Fruit fly (Drosophila melanogaster) whole organism, embryonic: ENCODE measurements around the gene Sap130.

Experiments
- Atf3 ChIP-seq: fragments of 200-800 bp; sonication (Bioruptor generic); optimal IDR thresholded peaks from 3 replicates; lab custom pipeline; 2016; ENCODE audit warnings: missing biosample characterization, missing genetic modification characterization
- B-H1 ChIP-seq: fragments of 200-800 bp; sonication (Bioruptor generic); IDR thresholded peaks from 3 replicates; pipeline ENCODE4 v1.3.6; 2022; ENCODE audit warnings: missing biosample characterization, missing genetic modification characterization
- CG10209 ChIP-seq: fragments of 200-800 bp; sonication (Bioruptor generic); optimal IDR thresholded peaks from 3 replicates; lab custom pipeline; 2017; ENCODE audit warnings: missing biosample characterization, mild to moderate bottlenecking, missing genetic modification characterization, missing genetic modification reagents
- CG10431 ChIP-seq: fragments of 200-800 bp; sonication (Bioruptor generic); optimal IDR thresholded peaks from 3 replicates; lab custom pipeline; 2018; ENCODE audit warnings: missing biosample characterization, mild to moderate bottlenecking, missing genetic modification characterization
- CG11456 ChIP-seq: fragments of 200-800 bp; sonication (Bioruptor generic); IDR thresholded peaks from 3 replicates; pipeline ENCODE4 v1.3.6; 2022; ENCODE audit warnings: missing biosample characterization, missing genetic modification characterization
- CG11696 ChIP-seq: fragments of 200-800 bp; sonication (Bioruptor generic); IDR thresholded peaks from 2 replicates; pipeline ENCODE4 v1.3.6; 2022; ENCODE audit warnings: missing biosample characterization, missing genetic modification characterization
- CG11723 ChIP-seq: fragments of 200-800 bp; sonication (Bioruptor generic); optimal IDR thresholded peaks from 2 replicates; lab custom pipeline; 2017; ENCODE audit warnings: missing biosample characterization, mild to moderate bottlenecking, missing genetic modification characterization
- CG13287 ChIP-seq: fragments of 200-800 bp; sonication (Bioruptor generic); IDR thresholded peaks from 2 replicates; pipeline ENCODE4 v1.3.6; 2022; ENCODE audit warnings: missing biosample characterization, missing genetic modification characterization; ENCODE audit not compliant: partially characterized antibody
- CG15514 ChIP-seq: fragments of 200-800 bp; sonication (Bioruptor generic); optimal IDR thresholded peaks from 3 replicates; lab custom pipeline; 2017; ENCODE audit warnings: missing biosample characterization, missing genetic modification characterization, mild to moderate bottlenecking, moderate library complexity, missing genetic modification reagents
- CG1832 ChIP-seq: fragments of 200-800 bp; sonication (Bioruptor generic); optimal IDR thresholded peaks from 2 replicates; lab custom pipeline; 2017; ENCODE audit warnings: missing biosample characterization, mild to moderate bottlenecking, missing genetic modification characterization, inconsistent platforms
- CG6654 ChIP-seq: fragments of 200-800 bp; sonication (Bioruptor generic); optimal IDR thresholded peaks from 2 replicates; lab custom pipeline; 2017; ENCODE audit warnings: missing biosample characterization, mild to moderate bottlenecking, missing genetic modification characterization
- CG6765 ChIP-seq: fragments of 200-800 bp; sonication (Bioruptor generic); optimal IDR thresholded peaks from 3 replicates; lab custom pipeline; 2017; ENCODE audit warnings: missing biosample characterization, mild to moderate bottlenecking, missing genetic modification characterization
- CG7372 ChIP-seq: fragments of 200-800 bp; sonication (Bioruptor generic); IDR thresholded peaks from 2 replicates; pipeline ENCODE4 v1.3.6; 2022; ENCODE audit warnings: missing biosample characterization, missing genetic modification characterization
- Deaf1 ChIP-seq: fragments of 200-800 bp; optimal IDR thresholded peaks from 3 replicates; lab custom pipeline; 2019; ENCODE audit warnings: missing biosample characterization, mild to moderate bottlenecking, missing genetic modification characterization, moderate library complexity
- Dip2 ChIP-seq: fragments of 200-800 bp; sonication (Bioruptor generic); IDR thresholded peaks from 2 replicates; pipeline ENCODE4 v1.3.6; 2022; ENCODE audit warnings: missing biosample characterization, missing genetic modification characterization
- Dp ChIP-seq: fragments of 200-800 bp; sonication (Bioruptor generic); optimal IDR thresholded peaks from 2 replicates; lab custom pipeline; 2018; ENCODE audit warnings: missing biosample characterization, mild to moderate bottlenecking, missing genetic modification characterization, moderate library complexity
- Dref ChIP-seq: fragments of 200-800 bp; sonication (Bioruptor generic); IDR thresholded peaks from 2 replicates; pipeline ENCODE4 v1.3.6; 2022; ENCODE audit warnings: missing biosample characterization, missing genetic modification characterization
- Fer3 ChIP-seq: fragments of 200-800 bp; sonication (Bioruptor generic); optimal IDR thresholded peaks from 2 replicates; lab custom pipeline; 2018; ENCODE audit warnings: missing biosample characterization, mild to moderate bottlenecking, missing genetic modification characterization, moderate library complexity
- Med ChIP-seq: fragments of 200-800 bp; sonication (Bioruptor generic); peaks from one replicate; lab custom pipeline; 2016; ENCODE audit warnings: missing biosample characterization, missing genetic modification characterization, mild to moderate bottlenecking, inconsistent platforms, moderate library complexity
- Opbp ChIP-seq: fragments of 200-800 bp; sonication (Bioruptor generic); IDR thresholded peaks from 3 replicates; pipeline ENCODE4 v1.3.6; 2022; ENCODE audit warnings: missing biosample characterization, missing genetic modification characterization; ENCODE audit not compliant: partially characterized antibody
- PHDP ChIP-seq: fragments of 200-800 bp; sonication (Bioruptor generic); optimal IDR thresholded peaks from 3 replicates; lab custom pipeline; 2018; ENCODE audit warnings: missing biosample characterization, mild to moderate bottlenecking, missing genetic modification characterization, moderate library complexity
- Pdp1 ChIP-seq, 2 experiments: fragments of 200-800 bp; sonication (Bioruptor generic); optimal IDR thresholded peaks; 3 replicates each; lab custom pipeline; 2016; ENCODE audit warnings: missing biosample characterization in 2 of 2, missing genetic modification characterization in 2 of 2, mild to moderate bottlenecking in 1 of 2, moderate library complexity in 1 of 2
- Ssrp ChIP-seq: fragments of 200-800 bp; sonication (Bioruptor generic); optimal IDR thresholded peaks from 2 replicates; lab custom pipeline; 2018; ENCODE audit warnings: missing biosample characterization, mild to moderate bottlenecking, missing genetic modification characterization, moderate library complexity
- Xrp1 ChIP-seq: fragments of 200-800 bp; sonication (Bioruptor generic); IDR thresholded peaks from 2 replicates; pipeline ENCODE4 v1.3.6; 2022; ENCODE audit warnings: missing biosample characterization, missing genetic modification characterization
- abd-A ChIP-seq: fragments of 200-800 bp; sonication (Bioruptor generic); optimal IDR thresholded peaks from 3 replicates; lab custom pipeline; 2019; ENCODE audit warnings: missing biosample characterization, mild to moderate bottlenecking, missing genetic modification characterization, moderate library complexity
- amos ChIP-seq: fragments of 200-800 bp; sonication (Bioruptor generic); IDR thresholded peaks from 2 replicates; pipeline ENCODE4 v1.3.6; 2022; ENCODE audit warnings: missing biosample characterization, missing genetic modification characterization; ENCODE audit not compliant: partially characterized antibody
- bab2 ChIP-seq: fragments of 200-800 bp; sonication (Bioruptor generic); optimal IDR thresholded peaks from 2 replicates; lab custom pipeline; 2016; ENCODE audit warnings: missing biosample characterization, missing genetic modification characterization
- cato ChIP-seq: fragments of 200-800 bp; sonication (Bioruptor generic); optimal IDR thresholded peaks from 2 replicates; lab custom pipeline; 2016; ENCODE audit warnings: missing biosample characterization, missing genetic modification characterization, borderline replicate concordance
- corto ChIP-seq: fragments of 200-800 bp; sonication (Bioruptor generic); optimal IDR thresholded peaks from 2 replicates; lab custom pipeline; 2016; ENCODE audit warnings: missing biosample characterization, mild to moderate bottlenecking, missing genetic modification characterization, moderate library complexity
- crol ChIP-seq: fragments of 200-800 bp; sonication (Bioruptor generic); IDR thresholded peaks from 2 replicates; pipeline ENCODE4 v1.3.6; 2022; ENCODE audit warnings: missing biosample characterization, missing genetic modification characterization
- cwo ChIP-seq: fragments of 200-800 bp; sonication (Bioruptor generic); optimal IDR thresholded peaks from 3 replicates; lab custom pipeline; 2017; ENCODE audit warnings: missing biosample characterization, missing genetic modification characterization, mild to moderate bottlenecking, moderate library complexity, missing genetic modification reagents
- da ChIP-seq: fragments of 200-800 bp; sonication (Bioruptor generic); optimal IDR thresholded peaks from 2 replicates; lab custom pipeline; 2016; ENCODE audit warnings: missing biosample characterization, missing genetic modification characterization
- fd64A ChIP-seq: fragments of 200-800 bp; sonication (Bioruptor generic); optimal IDR thresholded peaks from 3 replicates; lab custom pipeline; 2018; ENCODE audit warnings: missing biosample characterization, mild to moderate bottlenecking, missing genetic modification characterization
- her ChIP-seq: fragments of 200-800 bp; sonication (Bioruptor generic); optimal IDR thresholded peaks from 2 replicates; lab custom pipeline; 2016; ENCODE audit warnings: missing biosample characterization, missing genetic modification characterization
- kay ChIP-seq: fragments of 200-800 bp; sonication (Bioruptor generic); optimal IDR thresholded peaks from 2 replicates; lab custom pipeline; 2016; ENCODE audit warnings: missing biosample characterization, missing genetic modification characterization
- onecut ChIP-seq: fragments of 200-800 bp; sonication (Bioruptor generic); IDR thresholded peaks from 2 replicates; pipeline ENCODE4 v1.3.6; 2022; ENCODE audit warnings: missing biosample characterization, missing genetic modification characterization
- org-1 ChIP-seq: fragments of 200-800 bp; sonication (Bioruptor generic); optimal IDR thresholded peaks from 2 replicates; lab custom pipeline; 2017; ENCODE audit warnings: missing biosample characterization, missing genetic modification characterization
- otp ChIP-seq: fragments of 200-800 bp; sonication (Bioruptor generic); IDR thresholded peaks from 3 replicates; pipeline ENCODE4, ENCODE4 v1.3.6; 2022; ENCODE audit warnings: missing biosample characterization, missing genetic modification characterization
- seq ChIP-seq: fragments of 200-800 bp; sonication (Bioruptor generic); IDR thresholded peaks from 2 replicates; pipeline ENCODE4 v1.3.6; 2022; ENCODE audit warnings: missing biosample characterization, missing genetic modification characterization
- sqz ChIP-seq: fragments of 200-800 bp; sonication (Bioruptor generic); optimal IDR thresholded peaks from 3 replicates; lab custom pipeline; 2018; ENCODE audit warnings: missing biosample characterization, mild to moderate bottlenecking, missing genetic modification characterization
- sr ChIP-seq: fragments of 200-800 bp; sonication (Bioruptor generic); IDR thresholded peaks from 3 replicates; pipeline ENCODE4 v1.3.6; 2022; ENCODE audit warnings: missing biosample characterization, missing genetic modification characterization
- sug ChIP-seq: fragments of 200-800 bp; optimal IDR thresholded peaks from 2 replicates; lab custom pipeline; 2019; ENCODE audit warnings: missing biosample characterization, mild to moderate bottlenecking, missing genetic modification characterization, moderate library complexity
- tup ChIP-seq: fragments of 200-800 bp; sonication (Bioruptor generic); optimal IDR thresholded peaks from 2 replicates; lab custom pipeline; 2016; ENCODE audit warnings: missing biosample characterization, mild to moderate bottlenecking, missing genetic modification characterization, moderate library complexity
- tx ChIP-seq: fragments of 200-800 bp; sonication (Bioruptor generic); optimal IDR thresholded peaks from 2 replicates; lab custom pipeline; 2016; ENCODE audit warnings: missing biosample characterization, missing genetic modification characterization
- unpg ChIP-seq: fragments of 200-800 bp; sonication (Bioruptor generic); optimal IDR thresholded peaks from 3 replicates; lab custom pipeline; 2018; ENCODE audit warnings: missing biosample characterization, mild to moderate bottlenecking, missing genetic modification characterization, moderate library complexity
- vfl ChIP-seq: fragments of 200-800 bp; sonication (Bioruptor generic); optimal IDR thresholded peaks from 2 replicates; lab custom pipeline; 2016; ENCODE audit warnings: missing biosample characterization, missing genetic modification characterization
- vnd ChIP-seq: fragments of 200-800 bp; sonication (Bioruptor generic); IDR thresholded peaks from 3 replicates; pipeline ENCODE4 v1.3.6; 2022; ENCODE audit warnings: missing biosample characterization, missing genetic modification characterization; ENCODE audit not compliant: partially characterized antibody

Gene Sap130

DNA sequence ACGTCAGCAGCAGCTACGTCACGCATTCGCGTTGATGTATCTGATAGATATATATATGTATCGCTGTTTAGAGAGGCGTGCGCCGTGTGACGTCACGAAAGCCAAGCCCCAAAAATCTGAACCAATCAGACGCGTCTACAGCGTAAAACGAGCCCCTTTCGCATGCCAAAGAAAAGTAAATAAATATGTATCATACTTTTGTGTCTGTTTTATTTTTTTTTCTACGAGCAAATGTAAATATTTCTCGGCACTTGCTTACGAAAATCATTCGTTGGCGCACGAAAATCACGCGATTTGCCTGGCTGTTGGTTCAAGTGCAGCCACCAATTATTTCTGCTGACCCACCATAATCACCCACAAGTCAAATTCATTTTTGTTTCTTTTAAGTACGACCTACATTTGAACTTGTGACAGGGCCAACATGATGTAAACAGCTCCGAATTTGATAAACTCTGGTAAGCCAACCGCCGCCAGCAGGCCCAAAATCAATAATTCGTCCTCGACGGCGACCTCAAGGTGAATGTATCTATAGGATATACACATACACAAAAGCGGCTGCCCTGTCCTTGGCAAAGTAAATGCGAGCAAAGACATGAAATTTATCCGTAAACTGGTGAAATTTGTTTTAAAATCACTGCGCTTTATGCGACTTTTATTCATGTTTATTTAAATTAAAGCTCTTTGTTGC lies 29.0 kb downstream of the Sap130 start (continued):
- TF ChIP-seq seq (GFP tag; lab: Robert Waterston, UW) (no peak), CG13287 (GFP tag; lab: Robert Waterston, UW) (0 out of 2 replicates have a peak, but pooled peaks have one; percentile 4), vfl (no peak), Opbp (no peak), CG11696 (GFP tag; lab: Robert Waterston, UW) (no peak), Pdp1 (GFP tag; optimal IDR thresholded peaks at IDR 0.05; lab: Kevin White, UChicago) (peak in 1 of 2 experiments; percentile 22), abd-A (tag; lab: Kevin White, UChicago) (peak; percentile 57), da (no peak), CG10431 (no peak), unpg (GFP tag; lab: Kevin White, UChicago) (no peak), Dp (GFP tag; lab: Kevin White, UChicago) (no peak), sr (GFP tag; lab: Robert Waterston, UW) (no peak), otp (GFP tag; lab: Robert Waterston, UW) (no peak), Fer3 (tag; lab: Kevin White, UChicago) (no peak), Deaf1 (peak; percentile 41), bab2 (GFP tag; lab: Kevin White, UChicago) (no peak), sqz (GFP tag; lab: Kevin White, UChicago) (peak; percentile 15), tup (GFP tag; lab: Kevin White, UChicago) (no peak), Dref (GFP tag; lab: Robert Waterston, UW) (no peak), Xrp1 (GFP tag; lab: Robert Waterston, UW) (0 out of 2 replicates have a peak, but pooled peaks have one; percentile 14), onecut (GFP tag; lab: Robert Waterston, UW) (peak; percentile 87), her (GFP tag; lab: Kevin White, UChicago) (no peak), Med (GFP tag; lab: Kevin White, UChicago) (peak; percentile 46), fd64A (GFP tag; lab: Kevin White, UChicago) (no peak), CG6765 (GFP tag; lab: Kevin White, UChicago) (no peak), amos (GFP tag; lab: Robert Waterston, UW) (no peak)

dm6 chr3L:12835511-12836479 lies 30.1 kb downstream of the Sap130 start:
- TF ChIP-seq sug (tag; lab: Kevin White, UChicago) (peak; percentile 99), CG7372 (GFP tag; lab: Robert Waterston, UW) (no peak), vnd (GFP tag; lab: Robert Waterston, UW) (no peak), CG10431 (no peak), cato (GFP tag; lab: Kevin White, UChicago) (no peak), tx (GFP tag; lab: Kevin White, UChicago) (no peak), Atf3 (GFP tag; lab: Kevin White, UChicago) (no peak), CG1832 (GFP tag; lab: Kevin White, UChicago) (no peak), crol (GFP tag; lab: Robert Waterston, UW) (no peak), org-1 (GFP tag; lab: Kevin White, UChicago) (no peak), PHDP (tag; lab: Kevin White, UChicago) (peak; percentile 47), B-H1 (GFP tag; lab: Robert Waterston, UW) (no peak), CG15514 (GFP tag; lab: Kevin White, UChicago) (peak; percentile 27), CG6654 (GFP tag; lab: Kevin White, UChicago) (peak; percentile 98), cwo (GFP tag; lab: Kevin White, UChicago) (peak; percentile 9), sr (GFP tag; lab: Robert Waterston, UW) (no peak), corto (GFP tag; lab: Kevin White, UChicago) (no peak), CG11456 (no peak), CG10209 (GFP tag; lab: Kevin White, UChicago) (peak; percentile 7), kay (GFP tag; lab: Kevin White, UChicago) (no peak), Ssrp (no peak), CG11723 (GFP tag; lab: Kevin White, UChicago) (no peak), Dip2 (GFP tag; lab: Robert Waterston, UW) (no peak)
